Worm (Caenorhabditis elegans) whole organism, L2 larva: ENCODE results near the gene elc-1.

Experiments
- F13H6.1 ChIP-seq: sonication (generic microtip); optimal IDR thresholded peaks from 2 replicates; lab custom pipeline; 2016; ENCODE audit warnings: missing genetic modification characterization, missing compliant biosample characterization
- R02D3.7 ChIP-seq: fragments of 150-350 bp; optimal IDR thresholded peaks from 2 replicates; lab custom pipeline; 2014; ENCODE audit warnings: missing biosample characterization, missing genetic modification characterization
- alr-1 ChIP-seq: fragments of 150-350 bp; optimal IDR thresholded peaks from 2 replicates; lab custom pipeline; 2014; ENCODE audit warnings: missing biosample characterization, missing genetic modification characterization
- aly-2 ChIP-seq: fragments of 150-350 bp; optimal IDR thresholded peaks from 2 replicates; lab custom pipeline; 2014; ENCODE audit warnings: missing biosample characterization, missing genetic modification characterization
- ama-1 ChIP-seq: fragments of 150-350 bp; optimal IDR thresholded peaks from 2 replicates; lab custom pipeline; 2018; ENCODE audit warnings: inconsistent platforms
- blmp-1 ChIP-seq: sonication (generic microtip); optimal IDR thresholded peaks from 2 replicates; lab custom pipeline; 2017; ENCODE audit warnings: missing genetic modification characterization, mild to moderate bottlenecking, missing compliant biosample characterization, antibody characterized with exemption, moderate library complexity; ENCODE audit not compliant: insufficient read depth
- ceh-16 ChIP-seq: fragments of 150-350 bp; optimal IDR thresholded peaks from 2 replicates; lab custom pipeline; 2014; ENCODE audit warnings: missing biosample characterization, missing genetic modification characterization
- dmd-4 ChIP-seq: sonication (generic microtip); optimal IDR thresholded peaks from 2 replicates; lab custom pipeline; 2017; ENCODE audit warnings: missing biosample characterization, missing genetic modification characterization
- egl-27 ChIP-seq: sonication (generic microtip); optimal IDR thresholded peaks from 3 replicates; lab custom pipeline; 2017; ENCODE audit warnings: missing biosample characterization, missing genetic modification reagents, missing genetic modification characterization
- elt-1 ChIP-seq: fragments of 150-350 bp; optimal IDR thresholded peaks from 2 replicates; lab custom pipeline; 2014; ENCODE audit warnings: missing biosample characterization, missing genetic modification characterization
- elt-3 ChIP-seq: sonication (generic microtip); optimal IDR thresholded peaks from 2 replicates; lab custom pipeline; 2017; ENCODE audit warnings: missing biosample characterization, missing genetic modification characterization
- fos-1 ChIP-seq: fragments of 150-350 bp; optimal IDR thresholded peaks from 2 replicates; lab custom pipeline; 2014; ENCODE audit warnings: missing biosample characterization, missing genetic modification characterization
- gmeb-1 ChIP-seq: fragments of 150-350 bp; optimal IDR thresholded peaks from 2 replicates; lab custom pipeline; 2014; ENCODE audit warnings: missing biosample characterization, missing genetic modification characterization
- lin-13 ChIP-seq: fragments of 150-350 bp; optimal IDR thresholded peaks from 2 replicates; lab custom pipeline; 2014; ENCODE audit warnings: missing biosample characterization, missing genetic modification reagents, missing genetic modification characterization
- lin-39 ChIP-seq: fragments of 150-350 bp; optimal IDR thresholded peaks from 2 replicates; lab custom pipeline; 2014; ENCODE audit warnings: missing biosample characterization, missing genetic modification reagents, missing genetic modification characterization
- lsy-2 ChIP-seq, 2 experiments: fragments of 150-350 bp in 1 of 2; sonication (generic microtip) in 1 of 2; optimal IDR thresholded peaks; 2 replicates each; lab custom pipeline; 2014 to 2017; ENCODE audit warnings: missing biosample characterization in 2 of 2, missing genetic modification characterization in 2 of 2
- mab-5 ChIP-seq: fragments of 150-350 bp; optimal IDR thresholded peaks from 2 replicates; lab custom pipeline; 2014; ENCODE audit warnings: missing biosample characterization, missing genetic modification characterization
- mbf-1 ChIP-seq: sonication (generic microtip); optimal IDR thresholded peaks from 2 replicates; lab custom pipeline; 2017; ENCODE audit warnings: missing biosample characterization, missing genetic modification characterization
- mdl-1 ChIP-seq, 2 experiments: fragments of 150-350 bp in 1 of 2; sonication (generic microtip) in 1 of 2; optimal IDR thresholded peaks; 2 replicates each; lab custom pipeline; 2017; ENCODE audit warnings: missing biosample characterization in 2 of 2, missing genetic modification characterization in 2 of 2
- nhr-11 ChIP-seq: fragments of 150-350 bp; optimal IDR thresholded peaks from 2 replicates; lab custom pipeline; 2014; ENCODE audit warnings: missing biosample characterization, missing genetic modification characterization
- nhr-12 ChIP-seq: fragments of 150-350 bp; optimal IDR thresholded peaks from 2 replicates; lab custom pipeline; 2014; ENCODE audit warnings: missing biosample characterization, missing genetic modification characterization
- nhr-129 ChIP-seq: fragments of 150-350 bp; optimal IDR thresholded peaks from 2 replicates; lab custom pipeline; 2014; ENCODE audit warnings: missing biosample characterization, missing genetic modification characterization
- nhr-21 ChIP-seq: fragments of 150-350 bp; optimal IDR thresholded peaks from 2 replicates; lab custom pipeline; 2014; ENCODE audit warnings: missing biosample characterization, missing genetic modification characterization
- nhr-23 ChIP-seq: fragments of 150-350 bp; optimal IDR thresholded peaks from 2 replicates; lab custom pipeline; 2014; ENCODE audit warnings: missing biosample characterization, missing genetic modification reagents, missing genetic modification characterization
- nhr-237 ChIP-seq: fragments of 150-350 bp; optimal IDR thresholded peaks from 2 replicates; lab custom pipeline; 2014; ENCODE audit warnings: missing biosample characterization, missing genetic modification characterization
- nhr-77 ChIP-seq: fragments of 150-350 bp; optimal IDR thresholded peaks from 2 replicates; lab custom pipeline; 2014; ENCODE audit warnings: missing biosample characterization, missing genetic modification characterization
- peb-1 ChIP-seq: fragments of 150-350 bp; optimal IDR thresholded peaks from 2 replicates; lab custom pipeline; 2014; ENCODE audit warnings: missing biosample characterization, missing genetic modification characterization
- sem-4 ChIP-seq: fragments of 150-350 bp; optimal IDR thresholded peaks from 2 replicates; lab custom pipeline; 2014; ENCODE audit warnings: missing biosample characterization, missing genetic modification reagents, missing genetic modification characterization
- skn-1 ChIP-seq: sonication (generic microtip); optimal IDR thresholded peaks from 2 replicates; lab custom pipeline; 2017; ENCODE audit warnings: missing biosample characterization, missing genetic modification characterization
- sma-3 ChIP-seq: sonication (generic microtip); optimal IDR thresholded peaks from 2 replicates; lab custom pipeline; 2016; ENCODE audit warnings: missing genetic modification reagents, missing genetic modification characterization, missing compliant biosample characterization
- sma-9 ChIP-seq, 2 experiments: fragments of 150-350 bp in 1 of 2; sonication (generic microtip) in 1 of 2; optimal IDR thresholded peaks; 2 replicates each; lab custom pipeline; 2014 to 2016; ENCODE audit warnings: missing genetic modification characterization in 2 of 2, mild to moderate bottlenecking in 1 of 2, missing biosample characterization in 1 of 2, missing compliant biosample characterization in 1 of 2, missing genetic modification reagents in 1 of 2, moderate library complexity in 1 of 2
- unc-39 ChIP-seq: fragments of 150-350 bp; optimal IDR thresholded peaks from 2 replicates; lab custom pipeline; 2014; ENCODE audit warnings: missing biosample characterization, missing genetic modification characterization
- unc-62 ChIP-seq: fragments of 150-350 bp; optimal IDR thresholded peaks from 2 replicates; lab custom pipeline; 2014; ENCODE audit warnings: missing biosample characterization, missing genetic modification reagents, missing genetic modification characterization
- zag-1 ChIP-seq: fragments of 150-350 bp; optimal IDR thresholded peaks from 2 replicates; lab custom pipeline; 2014; ENCODE audit warnings: missing biosample characterization, missing genetic modification characterization
- ztf-1 ChIP-seq: fragments of 200-800 bp; sonication (Bioruptor generic); conservative IDR thresholded peaks from 2 replicates; pipeline ENCODE4 v1.3.6; 2022; ENCODE audit warnings: missing genetic modification characterization, missing compliant biosample characterization
- ztf-4 ChIP-seq: fragments of 150-350 bp; optimal IDR thresholded peaks from 2 replicates; lab custom pipeline; 2014; ENCODE audit warnings: missing biosample characterization, missing genetic modification characterization

Gene elc-1

DNA sequence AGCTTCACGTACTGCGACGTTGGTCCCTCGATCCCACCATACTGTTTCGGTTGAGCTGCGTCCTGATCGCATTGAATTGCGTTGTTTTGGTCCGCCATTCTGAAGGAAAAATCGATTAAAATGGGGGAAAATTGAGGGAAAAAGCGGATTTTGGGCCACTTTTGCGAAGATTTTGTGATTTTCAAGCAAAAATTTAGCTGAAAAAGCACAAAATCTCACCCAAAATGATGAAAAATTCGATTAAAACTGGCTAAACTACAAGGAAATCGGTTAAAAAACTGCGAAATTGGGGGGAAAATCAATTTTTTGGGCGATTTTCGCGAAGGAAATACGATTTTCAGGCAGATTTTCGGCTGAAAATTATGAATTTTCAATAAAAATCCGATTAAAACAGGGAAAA lies at the start of gene elc-1:
Gene elc-1 (minus strand): TSS at position 101 of the 400 bp plus-strand sequence.
- TF ChIP-seq elt-3 (tag; lab: Kevin White, UChicago): no peak
- TF ChIP-seq skn-1 (tag; lab: Kevin White, UChicago): no peak
- no peak for TF ChIP-seq sma-3
- no peak for TF ChIP-seq unc-62 (GFP tag; lab: Kevin White, UChicago)
- TF ChIP-seq F13H6.1 (tag; lab: Kevin White, UChicago): no peak

DNA sequence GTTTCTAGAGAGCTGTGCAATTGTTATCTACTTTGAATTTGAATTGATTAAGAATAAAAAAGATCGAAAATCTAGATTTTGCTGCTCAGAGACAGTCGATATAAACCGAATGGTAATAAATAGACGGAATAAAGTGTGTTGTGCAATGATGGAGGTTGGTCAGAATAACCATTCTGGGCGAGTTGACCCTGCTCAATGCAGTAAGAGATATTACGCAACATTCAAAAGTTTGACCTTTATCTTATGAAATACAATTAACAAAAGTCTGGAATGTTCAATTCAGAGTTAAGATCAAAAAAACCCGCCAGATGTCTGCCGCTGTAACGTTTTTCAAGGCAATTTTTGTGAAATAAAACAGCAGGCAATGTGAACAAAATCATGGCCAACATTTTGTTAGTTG lies 39.9 kb upstream of the elc-1 start:
- no peak for TF ChIP-seq egl-27 (tag; lab: Kevin White, UChicago)
- TF ChIP-seq lsy-2 (tag; optimal IDR thresholded peaks at IDR 0.05; lab: Kevin White, UChicago): no peak
- TF ChIP-seq nhr-21 (tag; lab: Kevin White, UChicago): no peak
- no peak for TF ChIP-seq elt-3 (tag; lab: Kevin White, UChicago)
- no peak for TF ChIP-seq nhr-12 (tag; lab: Kevin White, UChicago)
- TF ChIP-seq fos-1: no peak
- no peak for TF ChIP-seq mab-5 (tag; lab: Kevin White, UChicago)
- no peak for TF ChIP-seq nhr-23 (tag; lab: Kevin White, UChicago)
- no peak for TF ChIP-seq ztf-1
- no peak for TF ChIP-seq nhr-237 (tag; lab: Kevin White, UChicago)
- no peak for TF ChIP-seq mbf-1 (tag; lab: Kevin White, UChicago)
- TF ChIP-seq nhr-77 (tag; lab: Kevin White, UChicago): no peak
- no peak for TF ChIP-seq alr-1 (tag; lab: Kevin White, UChicago)
- TF ChIP-seq R02D3.7 (tag; lab: Kevin White, UChicago): no peak
- no peak for TF ChIP-seq nhr-11
- TF ChIP-seq nhr-129: no peak
- TF ChIP-seq peb-1 (tag; lab: Kevin White, UChicago): no peak
- TF ChIP-seq zag-1 (tag; lab: Kevin White, UChicago): no peak
- TF ChIP-seq mdl-1 (tag; optimal IDR thresholded peaks at IDR 0.05; lab: Kevin White, UChicago): no peak

DNA sequence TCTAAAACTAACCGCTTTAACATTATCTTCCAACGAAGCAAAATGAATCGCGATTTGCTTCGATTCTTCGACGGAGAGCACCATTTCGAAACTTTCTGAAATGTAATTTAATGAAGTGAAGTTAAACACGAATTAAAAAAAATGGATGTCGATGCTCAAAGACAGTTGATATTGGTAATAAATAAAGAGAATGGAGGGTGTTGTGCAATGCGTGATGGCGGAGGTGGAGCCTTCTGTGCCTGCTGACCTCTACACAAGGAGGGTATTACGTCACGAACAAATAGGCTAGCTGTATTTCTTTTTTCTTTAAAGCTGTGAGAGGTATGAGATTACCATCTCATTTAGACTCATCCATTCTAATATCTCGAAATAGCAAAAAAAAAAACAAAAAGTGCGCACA lies 38.7 kb upstream of the elc-1 start, which contains the start of gene Y82E9BR.17:
Gene Y82E9BR.17 (minus strand): TSS at position 101 of the 400 bp plus-strand sequence.
- TF ChIP-seq ceh-16 (no peak), gmeb-1 (tag; lab: Kevin White, UChicago) (no peak), nhr-23 (tag; lab: Kevin White, UChicago) (no peak), blmp-1 (no peak), mab-5 (tag; lab: Kevin White, UChicago) (no peak), egl-27 (tag; lab: Kevin White, UChicago) (no peak), ztf-1 (no peak), sem-4 (tag; lab: Kevin White, UChicago) (no peak)

DNA sequence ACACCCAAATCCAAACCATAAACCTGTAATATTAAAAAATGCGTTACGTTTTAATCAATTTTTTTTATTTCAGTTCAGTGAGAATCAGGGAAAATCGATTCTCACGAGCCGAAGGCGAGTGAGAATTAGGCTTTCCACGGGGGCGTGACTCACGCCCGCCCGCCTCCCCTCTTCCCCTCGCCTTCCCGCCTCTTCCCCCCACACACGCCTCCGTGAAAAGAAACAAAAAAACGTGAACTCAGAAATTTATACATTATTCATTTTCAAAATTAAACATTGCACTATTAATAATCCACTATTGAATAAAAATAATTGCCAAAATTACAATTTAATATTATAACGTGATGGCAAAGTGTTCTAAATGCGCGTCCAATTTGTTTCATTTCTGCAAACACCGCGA lies 29.8 kb upstream of the elc-1 start:
- TF ChIP-seq elt-1 (tag; lab: Kevin White, UChicago) (no peak), nhr-11 (no peak), dmd-4 (no peak), nhr-23 (tag; lab: Kevin White, UChicago) (no peak), lin-13 (no peak), ceh-16 (no peak), unc-39 (no peak), lsy-2 (tag; optimal IDR thresholded peaks at IDR 0.05; lab: Kevin White, UChicago) (no peak), egl-27 (tag; lab: Kevin White, UChicago) (no peak), nhr-129 (no peak), elt-3 (tag; lab: Kevin White, UChicago) (no peak), ztf-4 (tag; lab: Kevin White, UChicago) (no peak)

DNA sequence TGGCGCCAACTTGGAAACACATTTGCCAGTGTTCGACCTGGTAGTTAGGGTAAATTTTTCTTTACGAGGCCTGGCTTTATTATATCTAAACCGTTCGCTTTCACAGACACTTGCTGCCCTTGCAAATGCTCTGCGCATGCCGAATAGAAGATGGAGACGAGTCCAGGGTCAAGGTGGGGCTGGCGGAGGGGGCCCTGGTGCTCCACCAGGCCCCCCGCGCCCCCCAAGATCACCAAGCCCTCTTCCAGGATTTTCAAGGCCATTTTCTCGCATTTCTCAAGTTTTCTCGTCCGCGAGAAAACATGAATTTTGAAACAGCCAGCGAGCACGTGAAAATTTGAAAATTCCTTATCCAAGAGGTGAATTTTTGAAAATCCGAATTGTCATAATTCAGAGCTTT lies 22.6 kb upstream of the elc-1 start:
- no peak for TF ChIP-seq aly-2 (tag; lab: Kevin White, UChicago)
- TF ChIP-seq egl-27 (tag; lab: Kevin White, UChicago): no peak
- no peak for TF ChIP-seq F13H6.1 (tag; lab: Kevin White, UChicago)
- no peak for TF ChIP-seq nhr-129
- TF ChIP-seq sma-9 (GFP tag; optimal IDR thresholded peaks at IDR 0.05; lab: Kevin White, UChicago): no peak
- TF ChIP-seq sma-9 (tag; optimal IDR thresholded peaks at IDR 0.05; lab: Kevin White, UChicago): no peak
- TF ChIP-seq ztf-1: no peak
- no peak for TF ChIP-seq R02D3.7 (tag; lab: Kevin White, UChicago)
- no peak for TF ChIP-seq lin-39 (tag; lab: Kevin White, UChicago)
- TF ChIP-seq mab-5 (tag; lab: Kevin White, UChicago): no peak
- no peak for TF ChIP-seq lin-13
- TF ChIP-seq ama-1 (lab: Kevin White, UChicago): no peak
- no peak for TF ChIP-seq unc-39
